Fruit fly (Drosophila melanogaster) whole organism, embryonic: ENCODE results near the gene boil.
A peak's percentile ranks its signal among the peaks of the same experiment; 100 is the strongest.

Experiments
- Atf6 ChIP-seq: fragments of 200-800 bp; sonication (Bioruptor generic); IDR thresholded peaks from 2 replicates; pipeline ENCODE4 v1.3.6; 2022; ENCODE audit warnings: missing biosample characterization, missing genetic modification characterization
- Bdp1 ChIP-seq: fragments of 200-800 bp; sonication (Bioruptor generic); optimal IDR thresholded peaks from 3 replicates; lab custom pipeline; 2016; ENCODE audit warnings: missing biosample characterization, missing genetic modification characterization
- Blimp-1 ChIP-seq: fragments of 200-800 bp; sonication (Bioruptor generic); optimal IDR thresholded peaks from 3 replicates; lab custom pipeline; 2018; ENCODE audit warnings: missing biosample characterization, missing genetic modification characterization, mild to moderate bottlenecking, moderate library complexity, missing genetic modification reagents
- CG10321 ChIP-seq: fragments of 200-800 bp; sonication (Bioruptor generic); IDR thresholded peaks from 2 replicates; pipeline ENCODE4 v1.3.6; 2022; ENCODE audit warnings: missing biosample characterization, missing genetic modification characterization
- CG10462 ChIP-seq: fragments of 200-800 bp; sonication (Bioruptor generic); optimal IDR thresholded peaks from 2 replicates; lab custom pipeline; 2016; ENCODE audit warnings: missing biosample characterization, missing genetic modification characterization
- CG10959 ChIP-seq: fragments of 200-800 bp; sonication (Bioruptor generic); IDR thresholded peaks from 2 replicates; pipeline ENCODE4 v1.3.6; 2022; ENCODE audit warnings: missing biosample characterization, missing genetic modification characterization
- CG12391 ChIP-seq: fragments of 200-800 bp; sonication (Bioruptor generic); optimal IDR thresholded peaks from 3 replicates; lab custom pipeline; 2018; ENCODE audit warnings: missing biosample characterization, mild to moderate bottlenecking, missing genetic modification characterization, moderate library complexity
- CG13123 ChIP-seq: fragments of 200-800 bp; sonication (Bioruptor generic); optimal IDR thresholded peaks from 2 replicates; lab custom pipeline; 2016; ENCODE audit warnings: missing biosample characterization, missing genetic modification characterization
- CG13624 ChIP-seq: fragments of 200-800 bp; sonication (Bioruptor generic); optimal IDR thresholded peaks from 2 replicates; lab custom pipeline; 2016; ENCODE audit warnings: missing biosample characterization, missing genetic modification characterization
- CG13894 ChIP-seq: fragments of 200-800 bp; sonication (Bioruptor generic); optimal IDR thresholded peaks from 3 replicates; lab custom pipeline; 2018; ENCODE audit warnings: missing biosample characterization, mild to moderate bottlenecking, missing genetic modification characterization, moderate library complexity
- CG1529 ChIP-seq: fragments of 200-800 bp; sonication (Bioruptor generic); optimal IDR thresholded peaks from 3 replicates; lab custom pipeline; 2018; ENCODE audit warnings: missing biosample characterization, missing genetic modification characterization
- CG18262 ChIP-seq: fragments of 200-800 bp; optimal IDR thresholded peaks from 3 replicates; lab custom pipeline; 2019; ENCODE audit warnings: missing biosample characterization, mild to moderate bottlenecking, missing genetic modification characterization, moderate library complexity
- CG2129 ChIP-seq: fragments of 200-800 bp; sonication (Bioruptor generic); IDR thresholded peaks from 2 replicates; pipeline ENCODE4 v1.3.6; 2022; ENCODE audit warnings: missing biosample characterization, missing genetic modification characterization; ENCODE audit not compliant: partially characterized antibody
- CG2202 ChIP-seq: fragments of 200-800 bp; sonication (Bioruptor generic); optimal IDR thresholded peaks from 2 replicates; lab custom pipeline; 2018; ENCODE audit warnings: missing biosample characterization, mild to moderate bottlenecking, missing genetic modification characterization
- CG2678 ChIP-seq: fragments of 200-800 bp; sonication (Bioruptor generic); optimal IDR thresholded peaks from 3 replicates; lab custom pipeline; 2019; ENCODE audit warnings: missing biosample characterization, mild to moderate bottlenecking, missing genetic modification characterization, moderate library complexity
- CG2712 ChIP-seq: fragments of 200-800 bp; optimal IDR thresholded peaks from 3 replicates; lab custom pipeline; 2019; ENCODE audit warnings: missing biosample characterization, mild to moderate bottlenecking, missing genetic modification characterization, moderate library complexity
- CG30403 ChIP-seq: fragments of 200-800 bp; sonication (Bioruptor generic); optimal IDR thresholded peaks from 3 replicates; lab custom pipeline; 2016; ENCODE audit warnings: missing biosample characterization, missing genetic modification characterization
- CG32772 ChIP-seq: fragments of 200-800 bp; sonication (Bioruptor generic); IDR thresholded peaks from 2 replicates; pipeline ENCODE4 v1.3.6; 2022; ENCODE audit warnings: missing biosample characterization, missing genetic modification characterization
- CG33557 ChIP-seq: fragments of 200-800 bp; sonication (Bioruptor generic); optimal IDR thresholded peaks from 2 replicates; lab custom pipeline; 2019; ENCODE audit warnings: missing biosample characterization, mild to moderate bottlenecking, missing genetic modification characterization, moderate library complexity
- CG3995 ChIP-seq: fragments of 200-800 bp; sonication (Bioruptor generic); optimal IDR thresholded peaks from 3 replicates; lab custom pipeline; 2016; ENCODE audit warnings: missing biosample characterization, missing genetic modification characterization
- CG4854 ChIP-seq: fragments of 200-800 bp; sonication (Bioruptor generic); optimal IDR thresholded peaks from 2 replicates; lab custom pipeline; 2016; ENCODE audit warnings: missing biosample characterization, missing genetic modification characterization, inconsistent platforms
- CG7357 ChIP-seq: fragments of 200-800 bp; sonication (Bioruptor generic); IDR thresholded peaks from 3 replicates; pipeline ENCODE4 v1.3.6; 2022; ENCODE audit warnings: missing biosample characterization, missing genetic modification characterization
- CG7928 ChIP-seq: fragments of 200-800 bp; sonication (Bioruptor generic); optimal IDR thresholded peaks from 2 replicates; lab custom pipeline; 2017; ENCODE audit warnings: missing biosample characterization, mild to moderate bottlenecking, missing genetic modification characterization
- CHES-1-like ChIP-seq: fragments of 200-800 bp; sonication (Bioruptor generic); optimal IDR thresholded peaks from 2 replicates; lab custom pipeline; 2016; ENCODE audit warnings: missing biosample characterization, missing genetic modification characterization
- Camta ChIP-seq: fragments of 200-800 bp; sonication (Bioruptor generic); optimal IDR thresholded peaks from 2 replicates; lab custom pipeline; 2016; ENCODE audit warnings: missing biosample characterization, missing genetic modification characterization
- ERR ChIP-seq: fragments of 200-800 bp; sonication (Bioruptor generic); optimal IDR thresholded peaks from 2 replicates; lab custom pipeline; 2016; ENCODE audit warnings: missing biosample characterization, missing genetic modification characterization
- Hr3 ChIP-seq: fragments of 200-800 bp; sonication (Bioruptor generic); optimal IDR thresholded peaks from 3 replicates; lab custom pipeline; 2016; ENCODE audit warnings: missing biosample characterization, missing genetic modification characterization
- Hr78 ChIP-seq, 2 experiments: fragments of 200-800 bp in 1 of 2; fragments of >200 bp in 1 of 2; sonication (Bioruptor generic) in 1 of 2; optimal IDR thresholded peaks; 2 replicates each; lab custom pipeline; 2017 to 2019; ENCODE audit warnings: missing biosample characterization in 2 of 2, missing genetic modification characterization in 2 of 2, mild to moderate bottlenecking in 1 of 2, moderate library complexity in 1 of 2
- Hsf ChIP-seq: fragments of 200-800 bp; sonication (Bioruptor generic); optimal IDR thresholded peaks from 3 replicates; lab custom pipeline; 2016; ENCODE audit warnings: missing biosample characterization, missing genetic modification characterization
- Jarid2 ChIP-seq: fragments of 200-800 bp; sonication (Bioruptor generic); optimal IDR thresholded peaks from 3 replicates; lab custom pipeline; 2017; ENCODE audit warnings: mild to moderate bottlenecking, missing biosample characterization, missing genetic modification reagents, missing genetic modification characterization
- Six4 ChIP-seq: fragments of 200-800 bp; sonication (Bioruptor generic); optimal IDR thresholded peaks from 2 replicates; lab custom pipeline; 2016; ENCODE audit warnings: missing biosample characterization, missing genetic modification characterization
- Sox102F ChIP-seq: fragments of 200-800 bp; sonication (Bioruptor generic); optimal IDR thresholded peaks from 2 replicates; lab custom pipeline; 2018; ENCODE audit warnings: missing biosample characterization, mild to moderate bottlenecking, missing genetic modification characterization, moderate library complexity
- Sry-δ ChIP-seq: fragments of 200-800 bp; sonication (Bioruptor generic); optimal IDR thresholded peaks from 2 replicates; lab custom pipeline; 2016; ENCODE audit warnings: missing biosample characterization, missing genetic modification characterization
- Taf1 ChIP-seq: fragments of 200-800 bp; sonication (Bioruptor generic); IDR thresholded peaks from 2 replicates; pipeline ENCODE4 v1.3.6; 2022; ENCODE audit warnings: missing biosample characterization, missing genetic modification characterization
- aop ChIP-seq: fragments of 200-800 bp; sonication (Bioruptor generic); IDR thresholded peaks from 2 replicates; pipeline ENCODE4 v1.3.6; 2022; ENCODE audit warnings: missing biosample characterization, missing genetic modification characterization
- ap ChIP-seq: fragments of 200-800 bp; sonication (Bioruptor generic); IDR thresholded peaks from 2 replicates; pipeline ENCODE4 v1.3.6; 2022; ENCODE audit warnings: missing biosample characterization, missing genetic modification characterization
- caup ChIP-seq: fragments of 200-800 bp; sonication (Bioruptor generic); optimal IDR thresholded peaks from 3 replicates; lab custom pipeline; 2017; ENCODE audit warnings: missing biosample characterization, mild to moderate bottlenecking, missing genetic modification characterization, moderate library complexity; ENCODE audit not compliant: severe bottlenecking
- chif ChIP-seq, 2 experiments: fragments of 200-800 bp; sonication (Bioruptor generic); optimal IDR thresholded peaks; 3 replicates each; lab custom pipeline; 2016; ENCODE audit warnings: missing biosample characterization in 2 of 2, missing genetic modification characterization in 2 of 2
- dpn ChIP-seq, 2 experiments: fragments of 200-800 bp; sonication (Bioruptor generic); optimal IDR thresholded peaks; 3 replicates each; lab custom pipeline; 2016; ENCODE audit warnings: missing biosample characterization in 2 of 2, missing genetic modification characterization in 2 of 2
- exex ChIP-seq: fragments of 200-800 bp; sonication (Bioruptor generic); optimal IDR thresholded peaks from 4 replicates; lab custom pipeline; 2018; ENCODE audit warnings: missing biosample characterization, mild to moderate bottlenecking, missing genetic modification characterization, moderate library complexity
- her ChIP-seq: fragments of 200-800 bp; sonication (Bioruptor generic); optimal IDR thresholded peaks from 2 replicates; lab custom pipeline; 2016; ENCODE audit warnings: missing biosample characterization, missing genetic modification characterization
- insv ChIP-seq, 2 experiments: fragments of 200-800 bp; sonication (Bioruptor generic); optimal IDR thresholded peaks; 3 replicates each; lab custom pipeline; 2016 to 2018; ENCODE audit warnings: missing biosample characterization in 2 of 2, missing genetic modification characterization in 2 of 2
- jigr1 ChIP-seq: fragments of 200-800 bp; sonication (Bioruptor generic); IDR thresholded peaks from 3 replicates; pipeline ENCODE4 v1.3.6; 2022; ENCODE audit warnings: missing biosample characterization, missing genetic modification characterization
- knrl ChIP-seq: fragments of 200-800 bp; sonication (Bioruptor generic); IDR thresholded peaks from 3 replicates; pipeline ENCODE4 v1.3.6; 2022; ENCODE audit warnings: missing biosample characterization, missing genetic modification characterization; ENCODE audit not compliant: partially characterized antibody
- oc ChIP-seq: fragments of 200-800 bp; sonication (Bioruptor generic); optimal IDR thresholded peaks from 2 replicates; lab custom pipeline; 2018; ENCODE audit warnings: missing biosample characterization, mild to moderate bottlenecking, missing genetic modification characterization, moderate library complexity
- sens ChIP-seq: fragments of 200-800 bp; sonication (Bioruptor generic); peaks from one replicate; lab custom pipeline; 2016; ENCODE audit warnings: missing biosample characterization, missing genetic modification characterization
- sob ChIP-seq: fragments of 200-800 bp; sonication (Bioruptor generic); IDR thresholded peaks from 2 replicates; pipeline ENCODE4 v1.3.6; 2022; ENCODE audit warnings: missing biosample characterization, missing genetic modification characterization
- wek ChIP-seq: fragments of 200-800 bp; sonication (Bioruptor generic); optimal IDR thresholded peaks from 3 replicates; lab custom pipeline; 2018; ENCODE audit warnings: missing biosample characterization, mild to moderate bottlenecking, missing genetic modification characterization, moderate library complexity
- zfh1 ChIP-seq: fragments of 200-800 bp; sonication (Bioruptor generic); IDR thresholded peaks from 3 replicates; pipeline ENCODE4 v1.3.6; 2022; ENCODE audit warnings: missing biosample characterization, missing genetic modification characterization

boil gene

DNA sequence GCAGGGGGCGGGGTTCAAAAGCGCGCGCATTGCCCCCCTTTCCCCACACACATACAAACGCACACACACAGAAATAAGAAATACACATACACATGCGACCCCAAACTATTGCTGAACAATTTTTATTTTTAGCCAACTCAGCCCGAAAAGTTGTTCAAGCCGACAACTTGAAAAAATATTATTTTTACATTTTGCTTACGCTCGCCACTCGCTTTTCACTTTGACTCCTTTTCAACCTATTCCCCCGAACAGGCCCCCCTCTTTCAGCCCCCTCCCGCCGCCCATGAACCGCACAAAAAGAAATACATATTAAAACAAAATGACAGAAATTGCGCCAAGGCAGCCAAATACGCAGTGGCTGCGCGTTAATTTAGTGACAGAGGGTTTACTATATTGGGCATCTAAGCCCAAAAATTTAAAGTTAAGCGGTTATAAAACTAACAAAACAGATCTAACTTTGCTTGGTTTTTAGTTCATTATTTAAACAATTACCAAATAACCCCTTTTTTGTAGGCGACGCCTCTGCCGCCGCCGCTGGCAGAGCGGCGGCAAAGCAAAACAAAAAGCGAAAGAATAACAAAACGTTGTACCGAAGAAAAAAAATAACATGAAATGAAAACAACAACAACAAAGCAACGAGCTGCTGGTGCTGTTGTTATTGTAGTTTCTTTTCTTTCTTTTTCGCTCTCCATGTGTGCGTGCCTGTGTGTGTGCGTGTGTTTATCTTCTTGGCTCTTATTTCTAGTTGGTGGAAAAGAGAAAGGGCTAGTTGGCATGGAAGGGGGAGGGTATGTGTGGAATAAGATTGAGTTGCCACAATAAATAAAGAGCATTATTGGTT lies 34.7 kb downstream of the boil start (continued):
- TF ChIP-seq CG13123 (GFP tag; lab: Kevin White, UChicago) (peak; percentile 99), Jarid2 (peak; percentile 98), Hsf (GFP tag; lab: Kevin White, UChicago) (peak; percentile 100), Blimp-1 (GFP tag; lab: Kevin White, UChicago) (peak; percentile 99), jigr1 (GFP tag; lab: Robert Waterston, UW) (peak; percentile 99), dpn (GFP tag; optimal IDR thresholded peaks at IDR 0.05; lab: Kevin White, UChicago) (peak; percentile 100), Hr3 (peak; percentile 100), CG30403 (GFP tag; lab: Kevin White, UChicago) (peak; percentile 100), Atf6 (peak; percentile 100), CG12391 (tag; lab: Kevin White, UChicago) (peak; percentile 100), Sox102F (GFP tag; lab: Kevin White, UChicago) (peak; percentile 100), CG2129 (GFP tag; lab: Robert Waterston, UW) (no peak), oc (tag; lab: Kevin White, UChicago) (peak; percentile 100), ap (GFP tag; lab: Robert Waterston, UW) (peak; percentile 99), CG10321 (peak; percentile 91), CG1529 (peak; percentile 99), Taf1 (GFP tag; lab: Robert Waterston, UW) (peak; percentile 99), Six4 (GFP tag; lab: Kevin White, UChicago) (peak; percentile 100), zfh1 (GFP tag; lab: Robert Waterston, UW) (peak; percentile 100), CG7928 (GFP tag; lab: Kevin White, UChicago) (peak; percentile 89), Hr78 (GFP tag; optimal IDR thresholded peaks at IDR 0.05; lab: Kevin White, UChicago) (peak in 1 of 2 experiments; percentile 98), CG13894 (tag; lab: Kevin White, UChicago) (peak; percentile 99), ERR (peak; percentile 99), CG3995 (peak; percentile 91), CG32772 (peak; percentile 100), Sry-δ (GFP tag; lab: Kevin White, UChicago) (peak; percentile 82), insv (GFP tag; optimal IDR thresholded peaks at IDR 0.05; lab: Kevin White, UChicago) (peak; percentile 73 to 97), knrl (GFP tag; lab: Robert Waterston, UW) (no peak), CG13624 (GFP tag; lab: Kevin White, UChicago) (peak; percentile 100), CG7357 (GFP tag; lab: Robert Waterston, UW) (peak; percentile 99), sens (GFP tag; lab: Kevin White, UChicago) (peak; percentile 100), CG10959 (peak; percentile 99), CG10462 (GFP tag; lab: Kevin White, UChicago) (peak; percentile 99), aop (GFP tag; lab: Robert Waterston, UW) (peak; percentile 99), sob (peak; percentile 100), Camta (peak; percentile 100), her (GFP tag; lab: Kevin White, UChicago) (peak; percentile 98), Bdp1 (GFP tag; lab: Kevin White, UChicago) (peak; percentile 95), CG2678 (tag; lab: Kevin White, UChicago) (peak; percentile 100), CHES-1-like (peak; percentile 100), CG2712 (peak; percentile 100), CG33557 (peak; percentile 99), wek (GFP tag; lab: Kevin White, UChicago) (peak; percentile 98), exex (tag; lab: Kevin White, UChicago) (peak; percentile 98), caup (GFP tag; lab: Kevin White, UChicago) (peak; percentile 100), CG2202 (peak; percentile 99), chif (GFP tag; optimal IDR thresholded peaks at IDR 0.05; lab: Kevin White, UChicago) (peak; percentile 99 to 100), CG18262 (tag; lab: Kevin White, UChicago) (peak; percentile 100), CG4854 (GFP tag; lab: Kevin White, UChicago) (peak; percentile 99)
